Worm (Caenorhabditis elegans): Measurements from ENCODE around the gene dhs-9.

Gene dhs-9

DNA sequence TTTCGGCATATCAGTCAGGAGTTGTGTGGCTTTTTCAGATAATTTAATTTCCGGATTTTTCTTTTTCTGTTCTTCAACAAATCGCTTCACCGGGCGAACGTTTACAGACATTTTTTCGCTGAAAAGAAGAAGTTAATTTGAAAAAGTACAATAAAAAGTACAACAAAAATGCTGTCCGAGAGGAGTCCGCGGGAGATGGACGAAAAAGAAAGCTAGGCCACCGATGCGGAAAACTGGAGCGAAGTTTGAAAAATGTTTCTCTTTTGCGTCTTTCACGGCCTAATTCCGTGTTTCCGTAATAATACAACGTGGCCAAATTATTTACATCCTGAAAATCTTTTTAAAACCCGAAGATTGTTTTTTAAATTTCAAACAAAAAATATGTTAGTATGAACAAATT, 18.6 kb downstream of the dhs-9 start, which contains the start of gene thoc-5:
Gene thoc-5, minus strand, starts transcription at position 152 of the 400 bp plus-strand sequence.
- TF ChIP-seq flt-1 (GFP tag; IDR thresholded peaks at IDR 0.05) (peak; percentile 80), klf-2 (GFP tag; conservative IDR thresholded peaks at IDR 0.05) (peak; percentile 46; the same call in 1 of the 2 replicates), cog-1 (tag; optimal IDR thresholded peaks at IDR 0.05) (no peak), ztf-23 (GFP tag; IDR thresholded peaks at IDR 0.05) (peak; percentile 74), ref-1 (GFP tag; conservative IDR thresholded peaks at IDR 0.05) (no peak), tab-1 (GFP tag; IDR thresholded peaks at IDR 0.05) (no peak), T22C8.4 (GFP tag; IDR thresholded peaks at IDR 0.05) (0 out of 2 replicates have a peak, but pooled peaks have one; percentile 18), ztf-29 (GFP tag; IDR thresholded peaks at IDR 0.05) (0 out of 2 replicates have a peak, but pooled peaks have one; percentile 10), med-1 (GFP tag; optimal IDR thresholded peaks at IDR 0.05; ENCODE audit: insufficient read depth) (no peak)

ce11 chrIII:5346017-5346416, 21.8 kb downstream of the dhs-9 start, which contains the start of gene glrx-21:
TSS of gene glrx-21 (minus strand) at chrIII:5346117.
- TF ChIP-seq ref-1 (GFP tag; conservative IDR thresholded peaks at IDR 0.05) (no peak), tab-1 (GFP tag; IDR thresholded peaks at IDR 0.05) (no peak), cog-1 (tag; optimal IDR thresholded peaks at IDR 0.05) (no peak), klf-2 (GFP tag; conservative IDR thresholded peaks at IDR 0.05) (no peak)

DNA sequence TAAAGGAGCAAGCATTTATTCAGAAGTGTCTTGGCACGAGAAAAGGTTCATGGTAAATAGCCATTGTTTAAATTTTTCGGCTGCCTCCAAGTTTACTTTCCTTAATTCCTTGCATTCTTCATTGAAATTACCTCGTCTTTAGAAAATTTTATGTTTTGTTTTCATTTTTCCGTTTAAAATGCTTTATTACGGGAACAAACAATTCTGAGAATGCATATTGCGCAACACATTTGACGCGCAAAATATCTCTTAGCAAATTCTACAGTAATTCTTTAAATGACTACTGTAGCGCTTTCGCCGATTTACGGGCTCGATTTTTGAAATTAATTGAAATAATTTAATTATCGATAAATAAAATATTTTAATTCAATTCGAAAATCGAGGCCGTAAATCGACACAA, 23.3 kb downstream of the dhs-9 start:
- TF ChIP-seq T22C8.4 (GFP tag; IDR thresholded peaks at IDR 0.05) (no peak), tab-1 (GFP tag; IDR thresholded peaks at IDR 0.05) (no peak), flt-1 (GFP tag; IDR thresholded peaks at IDR 0.05) (no peak), ref-1 (GFP tag; conservative IDR thresholded peaks at IDR 0.05) (no peak), med-1 (GFP tag; optimal IDR thresholded peaks at IDR 0.05; ENCODE audit: insufficient read depth) (no peak), ztf-29 (GFP tag; IDR thresholded peaks at IDR 0.05) (no peak), klf-2 (GFP tag; conservative IDR thresholded peaks at IDR 0.05) (no peak), ztf-23 (GFP tag; IDR thresholded peaks at IDR 0.05) (no peak), cog-1 (tag; optimal IDR thresholded peaks at IDR 0.05) (no peak)

ce11 chrIII:5343555-5343954, 24.3 kb downstream of the dhs-9 start:
- TF ChIP-seq med-1 (GFP tag; optimal IDR thresholded peaks at IDR 0.05; ENCODE audit: insufficient read depth) (no peak), cog-1 (tag; optimal IDR thresholded peaks at IDR 0.05) (no peak), ref-1 (GFP tag; conservative IDR thresholded peaks at IDR 0.05) (no peak), klf-2 (GFP tag; conservative IDR thresholded peaks at IDR 0.05) (no peak), ztf-29 (GFP tag; IDR thresholded peaks at IDR 0.05) (no peak), T22C8.4 (GFP tag; IDR thresholded peaks at IDR 0.05) (no peak), flt-1 (GFP tag; IDR thresholded peaks at IDR 0.05) (no peak), tab-1 (GFP tag; IDR thresholded peaks at IDR 0.05) (no peak)

ce11 chrIII:5341382-5341781, 26.5 kb downstream of the dhs-9 start, which contains the start of gene ZK121.2:
TSS of gene ZK121.2 (plus strand) at chrIII:5341682.
- TF ChIP-seq ztf-23 (GFP tag; IDR thresholded peaks at IDR 0.05) (no peak), ztf-29 (GFP tag; IDR thresholded peaks at IDR 0.05) (no peak), ref-1 (GFP tag; conservative IDR thresholded peaks at IDR 0.05) (no peak), T22C8.4 (GFP tag; IDR thresholded peaks at IDR 0.05) (no peak), cog-1 (tag; optimal IDR thresholded peaks at IDR 0.05) (no peak), flt-1 (GFP tag; IDR thresholded peaks at IDR 0.05) (no peak)

DNA sequence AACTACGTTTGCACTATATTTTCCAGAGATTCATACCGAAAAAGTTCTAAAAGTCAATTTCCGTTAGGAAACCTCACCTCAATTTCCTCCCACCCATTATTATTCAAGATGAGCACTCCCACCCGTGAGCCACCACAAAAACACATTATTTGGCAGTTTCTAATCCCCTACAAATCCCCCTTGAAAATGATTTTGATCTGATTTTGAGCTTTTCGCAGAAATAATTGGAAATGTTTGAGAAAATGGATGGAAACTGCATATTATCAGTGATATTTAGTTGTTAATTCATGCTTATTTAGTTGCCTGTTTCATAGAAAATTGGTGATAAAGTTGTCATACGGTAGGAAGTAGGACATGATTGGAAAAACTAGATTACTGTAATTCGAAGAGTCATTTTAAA, 27.3 kb downstream of the dhs-9 start:
- TF ChIP-seq ztf-23 (GFP tag; IDR thresholded peaks at IDR 0.05), result no peak
- TF ChIP-seq med-1 (GFP tag; optimal IDR thresholded peaks at IDR 0.05; ENCODE audit: insufficient read depth), result no peak
- TF ChIP-seq flt-1 (GFP tag; IDR thresholded peaks at IDR 0.05), result no peak
- no peak for TF ChIP-seq klf-2 (GFP tag; conservative IDR thresholded peaks at IDR 0.05)
- TF ChIP-seq cog-1 (tag; optimal IDR thresholded peaks at IDR 0.05), result no peak
- TF ChIP-seq ztf-29 (GFP tag; IDR thresholded peaks at IDR 0.05), result no peak
- no peak for TF ChIP-seq ref-1 (GFP tag; conservative IDR thresholded peaks at IDR 0.05)
- TF ChIP-seq T22C8.4 (GFP tag; IDR thresholded peaks at IDR 0.05), result no peak
- no peak for TF ChIP-seq tab-1 (GFP tag; IDR thresholded peaks at IDR 0.05)

ce11 chrIII:5338787-5339186, 29.1 kb downstream of the dhs-9 start:
- TF ChIP-seq flt-1 (GFP tag; IDR thresholded peaks at IDR 0.05) (no peak), cog-1 (tag; optimal IDR thresholded peaks at IDR 0.05) (no peak), ref-1 (GFP tag; conservative IDR thresholded peaks at IDR 0.05) (no peak), ztf-23 (GFP tag; IDR thresholded peaks at IDR 0.05) (no peak), med-1 (GFP tag; optimal IDR thresholded peaks at IDR 0.05; ENCODE audit: insufficient read depth) (no peak), tab-1 (GFP tag; IDR thresholded peaks at IDR 0.05) (no peak)

DNA sequence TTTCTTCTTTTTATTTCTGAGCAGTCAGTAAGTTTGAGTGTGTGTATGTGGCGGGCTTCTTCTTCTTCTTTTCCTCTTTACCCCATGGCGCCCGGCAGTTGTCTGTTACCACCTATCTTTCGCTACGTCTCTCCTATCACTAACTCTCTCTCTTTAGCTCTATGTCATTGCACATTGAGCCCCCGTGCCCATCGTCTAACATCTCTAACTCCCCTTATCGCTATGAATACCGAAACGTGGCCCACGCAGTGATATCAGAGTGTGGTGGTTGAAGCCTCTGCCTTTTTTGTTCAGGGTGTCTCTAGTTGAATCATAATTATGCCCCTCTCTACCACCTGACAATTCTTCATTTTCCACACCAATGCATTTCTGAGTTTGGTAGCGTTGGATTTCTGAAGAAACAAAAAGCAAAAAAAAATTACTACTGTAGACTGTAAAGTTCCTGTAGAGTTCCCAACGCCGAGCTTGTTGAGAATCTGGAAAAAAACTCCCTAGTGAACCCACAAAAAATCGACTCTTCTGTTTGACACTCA, 33.3 kb downstream of the dhs-9 start:
- TF ChIP-seq cog-1 (tag; optimal IDR thresholded peaks at IDR 0.05) (no peak), klf-2 (GFP tag; conservative IDR thresholded peaks at IDR 0.05) (no peak), ztf-29 (GFP tag; IDR thresholded peaks at IDR 0.05) (no peak), ztf-23 (GFP tag; IDR thresholded peaks at IDR 0.05) (no peak), T22C8.4 (GFP tag; IDR thresholded peaks at IDR 0.05) (no peak), ref-1 (GFP tag; conservative IDR thresholded peaks at IDR 0.05) (no peak), med-1 (GFP tag; optimal IDR thresholded peaks at IDR 0.05; ENCODE audit: insufficient read depth) (no peak), tab-1 (GFP tag; IDR thresholded peaks at IDR 0.05) (no peak), flt-1 (GFP tag; IDR thresholded peaks at IDR 0.05) (no peak)

DNA sequence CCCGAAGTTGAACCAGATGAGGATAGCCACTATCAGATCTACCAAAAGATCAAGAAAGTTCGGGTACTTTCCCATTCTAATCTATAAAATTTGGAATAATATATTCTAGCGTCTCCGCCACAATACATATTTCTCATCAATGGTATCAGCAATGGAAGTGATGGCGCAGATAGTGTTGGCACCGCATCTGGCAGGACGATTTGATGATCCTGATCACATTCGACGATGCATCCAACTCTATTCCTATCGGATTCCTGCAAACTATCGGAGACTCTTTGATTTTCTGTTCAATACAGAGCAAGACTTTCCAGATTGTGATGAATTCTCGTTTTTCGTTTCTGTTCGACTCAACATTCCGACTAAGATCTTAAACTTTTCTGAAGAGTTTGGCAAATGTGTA, 38.5 kb downstream of the dhs-9 start:
- no peak for TF ChIP-seq ref-1 (GFP tag; conservative IDR thresholded peaks at IDR 0.05)
- TF ChIP-seq med-1 (GFP tag; optimal IDR thresholded peaks at IDR 0.05; ENCODE audit: insufficient read depth), result no peak
- no peak for TF ChIP-seq ztf-29 (GFP tag; IDR thresholded peaks at IDR 0.05)
- TF ChIP-seq cog-1 (tag; optimal IDR thresholded peaks at IDR 0.05), result no peak

DNA sequence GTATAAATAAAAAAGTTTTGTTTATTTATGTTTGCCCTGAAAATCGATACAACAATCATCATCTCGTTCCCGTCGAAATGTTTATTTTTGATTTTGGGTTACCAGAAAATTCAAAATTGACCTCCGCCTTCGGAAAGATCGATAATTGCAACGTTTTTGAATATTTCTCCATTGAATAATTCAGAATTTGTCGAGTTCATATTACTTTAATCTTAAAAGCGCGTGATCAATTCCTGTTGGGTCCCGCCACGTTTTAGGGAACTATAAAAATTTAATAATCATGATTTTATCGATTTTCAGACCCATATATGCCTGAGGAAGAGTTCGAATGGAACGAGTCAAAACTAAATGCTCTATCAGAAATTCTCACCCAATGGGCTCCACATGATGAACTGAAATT, 41.5 kb downstream of the dhs-9 start, which contains the start of gene sorf-2:
Gene sorf-2, plus strand, starts transcription at position 301 of the 400 bp plus-strand sequence.
- TF ChIP-seq tab-1 (GFP tag; IDR thresholded peaks at IDR 0.05) (no peak), ztf-23 (GFP tag; IDR thresholded peaks at IDR 0.05) (no peak), ref-1 (GFP tag; conservative IDR thresholded peaks at IDR 0.05) (no peak), cog-1 (tag; optimal IDR thresholded peaks at IDR 0.05) (no peak), ztf-29 (GFP tag; IDR thresholded peaks at IDR 0.05) (no peak), T22C8.4 (GFP tag; IDR thresholded peaks at IDR 0.05) (no peak), med-1 (GFP tag; optimal IDR thresholded peaks at IDR 0.05; ENCODE audit: insufficient read depth) (no peak)
